Worm (Caenorhabditis elegans): ENCODE results near the gene T02H6.1.
A peak's percentile ranks its signal among the peaks of the same experiment; 100 is the strongest.

T02H6.1 gene

DNA sequence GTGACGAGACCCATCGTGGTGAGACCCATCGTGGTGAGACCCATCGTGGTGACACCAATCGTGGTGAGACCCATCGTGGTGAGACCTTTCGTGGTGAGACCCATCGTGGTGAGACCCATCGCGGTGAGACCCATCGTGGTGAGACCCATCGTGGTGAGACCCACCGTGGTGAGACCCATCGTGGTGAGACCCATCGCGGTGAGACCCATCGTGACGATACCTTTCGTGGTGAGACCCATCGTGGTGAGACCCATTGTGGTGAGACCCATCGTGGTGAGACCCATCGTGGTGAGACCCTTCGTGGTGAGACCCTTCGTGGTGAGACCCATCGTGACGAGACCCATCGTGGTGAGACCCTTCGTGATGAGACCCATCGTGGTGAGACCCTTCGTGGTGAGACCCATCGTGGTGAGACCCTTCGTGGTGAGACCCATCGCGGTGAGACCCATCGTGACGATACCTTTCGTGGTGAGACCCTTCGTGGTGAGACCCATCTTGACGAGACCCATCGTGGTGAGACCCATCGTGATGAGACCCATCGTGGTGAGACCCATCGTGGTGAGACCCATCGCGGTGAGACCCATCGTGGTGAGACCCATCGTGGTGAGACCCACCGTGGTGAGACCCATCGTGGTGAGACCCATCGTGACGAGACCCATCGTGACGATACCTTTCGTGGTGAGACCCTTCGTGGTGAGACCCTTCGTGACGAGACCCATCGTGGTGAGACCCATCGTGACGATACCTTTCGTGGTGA, 12.2 kb upstream of the T02H6.1 start (continued):
- TF ChIP-seq hmg-20 (GFP tag; IDR thresholded peaks at IDR 0.05) = 0 out of 2 replicates have a peak, but pooled peaks have one; percentile 32
- TF ChIP-seq attf-3 (GFP tag; conservative IDR thresholded peaks at IDR 0.05) = 0 out of 2 replicates have a peak, but pooled peaks have one; percentile 8
- TF ChIP-seq lag-1 (GFP tag; IDR thresholded peaks at IDR 0.05) = peak; percentile 87; the same call in 1 of the 2 replicates
- TF ChIP-seq mcd-1 (GFP tag; IDR thresholded peaks at IDR 0.05) = 0 out of 2 replicates have a peak, but pooled peaks have one; percentile 10
- TF ChIP-seq C17E4.6 (GFP tag; IDR thresholded peaks at IDR 0.05) = 0 out of 2 replicates have a peak, but pooled peaks have one; percentile 22
- peak; percentile 93 for TF ChIP-seq madf-3 (GFP tag; IDR thresholded peaks at IDR 0.05)

DNA sequence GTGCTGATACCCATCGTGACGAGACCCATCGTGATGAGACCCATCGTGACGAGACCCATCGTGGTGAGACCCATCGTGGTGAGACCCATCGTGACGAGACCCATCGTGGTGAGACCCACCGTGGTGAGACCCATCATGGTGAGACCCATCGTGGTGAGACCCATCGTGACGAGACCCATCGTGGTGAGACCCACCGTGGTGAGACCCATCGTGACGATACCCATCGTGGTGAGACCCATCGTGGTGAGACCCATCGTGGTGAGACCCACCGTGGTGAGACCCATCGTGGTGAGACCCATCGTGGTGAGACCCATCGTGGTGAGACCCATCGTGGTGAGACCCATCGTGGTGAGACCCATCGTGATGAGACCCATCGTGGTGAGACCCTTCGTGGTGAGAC, 10.7 kb upstream of the T02H6.1 start:
- TF ChIP-seq F37B4.10 (GFP tag; IDR thresholded peaks at IDR 0.05) = 0 out of 2 replicates have a peak, but pooled peaks have one; percentile 44
- TF ChIP-seq ztf-25 (GFP tag; IDR thresholded peaks at IDR 0.05) = 0 out of 2 replicates have a peak, but pooled peaks have one; percentile 12
- peak; percentile 50; the same call in 1 of the 2 replicates for TF ChIP-seq egrh-3 (GFP tag; IDR thresholded peaks at IDR 0.05)
- TF ChIP-seq aptf-2 (GFP tag; conservative IDR thresholded peaks at IDR 0.05) = peak; percentile 21; the same call in 1 of the 2 replicates
- TF ChIP-seq ceh-91 (GFP tag; IDR thresholded peaks at IDR 0.05) = peak; percentile 44
- TF ChIP-seq madf-6 (GFP tag; IDR thresholded peaks at IDR 0.05) = 0 out of 2 replicates have a peak, but pooled peaks have one; percentile 36
- TF ChIP-seq attf-6 (GFP tag; IDR thresholded peaks at IDR 0.05) = 0 out of 2 replicates have a peak, but pooled peaks have one; percentile 45
- TF ChIP-seq lin-26 (GFP tag; IDR thresholded peaks at IDR 0.05) = 0 out of 2 replicates have a peak, but pooled peaks have one; percentile 11
- TF ChIP-seq D2030.7 (GFP tag; IDR thresholded peaks at IDR 0.05) = peak; percentile 18; the same call in 1 of the 2 replicates
- peak; percentile 64; the same call in 1 of the 2 replicates for TF ChIP-seq F33H1.4 (GFP tag; IDR thresholded peaks at IDR 0.05)

DNA sequence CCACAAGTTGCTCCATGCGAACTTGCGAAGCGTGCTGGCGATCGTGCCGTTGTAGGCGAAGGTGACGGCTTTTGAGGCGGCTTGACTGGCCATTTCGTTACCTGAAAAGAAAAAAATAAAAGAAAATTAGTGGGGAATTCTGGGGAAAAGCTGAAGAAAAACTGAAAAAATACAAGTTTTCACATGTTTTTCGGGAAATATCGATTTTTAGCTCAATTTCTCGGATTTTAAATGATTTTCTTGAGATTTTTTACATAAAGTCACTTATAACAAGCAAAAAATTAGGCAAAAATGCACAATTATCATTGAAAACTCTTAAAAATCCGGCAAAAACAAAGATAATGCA, 8.2 kb upstream of the T02H6.1 start, which contains the start of gene T02H6.11:
T02H6.11 (minus strand) TSS at position 101 of the 346 bp plus-strand sequence.
- no peak for TF ChIP-seq repo-1 (tag; optimal IDR thresholded peaks at IDR 0.05)
- no peak for TF ChIP-seq ceh-40 (GFP tag; IDR thresholded peaks at IDR 0.05)
- TF ChIP-seq dpl-1 (GFP tag; optimal IDR thresholded peaks at IDR 0.05) = no peak
- no peak for TF ChIP-seq hmg-20 (GFP tag; IDR thresholded peaks at IDR 0.05)
- TF ChIP-seq nhr-120 (GFP tag; IDR thresholded peaks at IDR 0.05) = no peak
- no peak for TF ChIP-seq attf-5 (GFP tag; optimal IDR thresholded peaks at IDR 0.05)
- TF ChIP-seq F39B2.1 (GFP tag; IDR thresholded peaks at IDR 0.05) = no peak
- no peak for TF ChIP-seq tbx-9 (tag; optimal IDR thresholded peaks at IDR 0.05; ENCODE audit: borderline replicate concordance)
- no peak for TF ChIP-seq F49E8.2 (tag; optimal IDR thresholded peaks at IDR 0.05; ENCODE audit: insufficient read depth)
- TF ChIP-seq mes-4 (tag; optimal IDR thresholded peaks at IDR 0.05) = no peak

DNA sequence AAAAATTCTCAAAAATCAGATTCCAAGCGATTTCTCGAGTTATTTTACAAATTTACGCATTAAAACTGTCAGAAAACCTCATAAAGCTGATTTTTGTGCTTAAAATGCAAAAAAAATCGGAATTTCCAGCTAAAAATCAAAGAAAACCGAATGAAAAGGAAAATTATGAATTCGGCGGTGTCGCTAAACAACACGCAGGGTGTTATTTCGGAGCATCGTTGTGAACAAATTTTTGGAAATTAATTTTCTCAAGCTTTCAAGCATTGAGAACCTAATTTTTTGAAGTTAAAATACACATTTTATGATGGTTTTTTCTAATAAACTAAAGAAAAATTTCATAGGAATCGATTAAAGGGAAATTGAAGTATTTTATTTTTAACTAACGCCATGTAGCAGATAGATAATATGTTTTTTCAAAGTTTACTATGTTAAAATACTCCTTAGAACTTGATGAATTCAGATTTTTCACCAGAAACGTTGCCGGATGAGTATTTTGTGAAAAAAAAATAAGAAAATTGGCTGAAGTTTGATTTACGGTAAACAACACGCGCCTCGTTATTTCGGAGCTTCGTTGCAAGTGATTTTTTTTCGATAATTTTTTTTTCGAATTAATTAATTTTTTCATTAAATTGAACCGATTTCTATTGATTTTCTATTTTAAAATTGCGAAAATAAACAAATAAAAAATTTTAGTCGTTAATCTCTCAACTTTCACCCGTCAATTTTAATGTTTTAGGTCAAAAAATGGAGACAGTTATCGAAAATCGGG, 7.6 kb upstream of the T02H6.1 start, which contains the start of gene thoc-1:
thoc-1 (plus strand) TSS at position 737 of the 769 bp plus-strand sequence.
- TF ChIP-seq ztf-18 (tag; optimal IDR thresholded peaks at IDR 0.05) (no peak), attf-3 (GFP tag; conservative IDR thresholded peaks at IDR 0.05) (peak; percentile 85)

DNA sequence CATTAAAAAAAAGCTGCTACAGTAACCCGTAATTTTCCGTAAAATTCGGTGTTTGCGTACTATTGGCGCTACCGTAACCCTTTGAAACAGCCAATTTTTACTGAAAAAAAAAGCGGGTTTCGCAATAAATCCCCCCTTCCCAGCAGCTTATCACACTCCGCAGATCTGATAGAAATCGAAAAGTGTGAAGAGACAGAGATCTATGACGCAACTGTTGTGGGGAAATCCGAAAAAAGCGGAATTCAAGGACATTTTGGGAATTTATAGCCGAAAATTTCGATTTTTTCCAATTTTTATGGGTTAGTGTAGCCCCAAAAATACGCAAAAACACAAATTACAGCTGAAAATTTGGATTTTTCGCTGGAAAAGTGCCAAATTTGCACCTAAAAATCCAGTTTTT, 12.8 kb downstream of the T02H6.1 start:
- TF ChIP-seq cebp-1 (GFP tag; IDR thresholded peaks at IDR 0.05) = no peak
- peak; percentile 19 for TF ChIP-seq cebp-1 (tag; optimal IDR thresholded peaks at IDR 0.05)
- no peak for TF ChIP-seq B0261.1 (tag; optimal IDR thresholded peaks at IDR 0.05)
